Worm (Caenorhabditis elegans) whole organism, late embryonic: ENCODE results near the gene F35C5.12.

Experiments
- ama-1 ChIP-seq: fragments of 150-350 bp; optimal IDR thresholded peaks from 2 replicates; lab custom pipeline; 2014
- dmd-4 ChIP-seq: sonication (generic microtip); optimal IDR thresholded peaks from 2 replicates; lab custom pipeline; 2016; ENCODE audit warnings: borderline replicate concordance, missing genetic modification characterization, missing compliant biosample characterization
- elt-2 ChIP-seq: sonication (generic microtip); optimal IDR thresholded peaks from 2 replicates; lab custom pipeline; 2016; ENCODE audit warnings: missing genetic modification reagents, missing genetic modification characterization, missing compliant biosample characterization

DNA sequence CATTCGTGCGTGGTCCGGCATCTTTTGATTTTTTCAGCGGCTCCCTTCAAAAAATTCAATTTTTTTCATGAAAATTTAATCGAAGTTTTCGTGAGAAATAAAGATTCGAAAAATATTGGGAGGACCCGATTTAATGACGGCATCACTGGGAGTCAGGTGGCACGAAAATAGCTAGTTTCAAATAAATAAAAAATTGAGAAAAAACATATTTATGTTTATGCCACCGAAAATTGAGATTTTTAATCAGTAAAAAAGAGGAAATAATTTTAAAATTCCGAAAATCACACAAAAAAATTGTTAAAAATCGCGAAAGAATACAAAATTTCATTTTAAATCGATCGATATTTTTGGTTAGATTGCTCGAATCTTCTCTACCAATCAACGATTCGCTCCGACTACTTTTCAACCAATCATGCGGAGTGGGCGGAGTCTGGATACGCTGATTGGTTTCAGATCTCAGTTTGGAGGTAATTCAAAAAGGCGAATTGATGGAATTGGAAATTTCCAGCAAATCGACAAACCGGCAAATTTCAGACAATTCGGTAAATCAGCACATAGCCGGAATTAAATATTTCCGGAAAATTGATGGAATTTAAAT, 36.2 kb downstream of the F35C5.12 start, which contains the start of gene gsy-1:
- TF ChIP-seq elt-2 (tag; lab: Kevin White, UChicago) (no peak), dmd-4 (tag; lab: Kevin White, UChicago) (no peak), ama-1 (no peak)
